Fruit fly (Drosophila melanogaster) whole organism, embryonic: Measurements from ENCODE around the gene mRpS10.

Experiments
- BEAF-32 ChIP-seq: fragments of 200-800 bp; sonication (Bioruptor generic); optimal IDR thresholded peaks from 3 replicates; lab custom pipeline; 2017; ENCODE audit warnings: missing biosample characterization, missing genetic modification characterization, mild to moderate bottlenecking, moderate library complexity, missing genetic modification reagents
- Bgb ChIP-seq: fragments of 200-800 bp; sonication (Bioruptor generic); IDR thresholded peaks from 2 replicates; pipeline ENCODE4 v1.3.6; 2022; ENCODE audit warnings: missing biosample characterization, missing genetic modification characterization; ENCODE audit not compliant: partially characterized antibody
- CG10321 ChIP-seq: fragments of 200-800 bp; sonication (Bioruptor generic); IDR thresholded peaks from 2 replicates; pipeline ENCODE4 v1.3.6; 2022; ENCODE audit warnings: missing biosample characterization, missing genetic modification characterization
- CG10462 ChIP-seq: fragments of 200-800 bp; sonication (Bioruptor generic); optimal IDR thresholded peaks from 2 replicates; lab custom pipeline; 2016; ENCODE audit warnings: missing biosample characterization, missing genetic modification characterization
- CG10543 ChIP-seq: fragments of 200-800 bp; sonication (Bioruptor generic); optimal IDR thresholded peaks from 3 replicates; lab custom pipeline; 2017; ENCODE audit warnings: missing biosample characterization, mild to moderate bottlenecking, missing genetic modification characterization, moderate library complexity
- CG10979 ChIP-seq: fragments of 200-800 bp; sonication (Bioruptor generic); optimal IDR thresholded peaks from 2 replicates; lab custom pipeline; 2018; ENCODE audit warnings: missing biosample characterization, mild to moderate bottlenecking, missing genetic modification characterization, moderate library complexity
- CG11398 ChIP-seq: fragments of 200-800 bp; sonication (Bioruptor generic); optimal IDR thresholded peaks from 2 replicates; lab custom pipeline; 2016; ENCODE audit warnings: missing biosample characterization, missing genetic modification characterization
- CG11560 ChIP-seq: fragments of 200-800 bp; sonication (Bioruptor generic); IDR thresholded peaks from 3 replicates; pipeline ENCODE4 v1.3.6; 2022; ENCODE audit warnings: missing biosample characterization, missing genetic modification characterization
- CG1602 ChIP-seq: fragments of 200-800 bp; sonication (Bioruptor generic); optimal IDR thresholded peaks from 3 replicates; lab custom pipeline; 2016; ENCODE audit warnings: missing biosample characterization, missing genetic modification characterization
- CG17568 ChIP-seq: fragments of 200-800 bp; sonication (Bioruptor generic); optimal IDR thresholded peaks from 2 replicates; lab custom pipeline; 2018; ENCODE audit warnings: missing biosample characterization, mild to moderate bottlenecking, missing genetic modification characterization, moderate library complexity
- CG17829 ChIP-seq: fragments of 200-800 bp; optimal IDR thresholded peaks from 2 replicates; lab custom pipeline; 2019; ENCODE audit warnings: missing biosample characterization, mild to moderate bottlenecking, missing genetic modification characterization, moderate library complexity
- CG17912 ChIP-seq: fragments of 200-800 bp; sonication (Bioruptor generic); optimal IDR thresholded peaks from 2 replicates; lab custom pipeline; 2018; ENCODE audit warnings: missing biosample characterization, mild to moderate bottlenecking, missing genetic modification characterization
- CG33213 ChIP-seq: fragments of 200-800 bp; sonication (Bioruptor generic); optimal IDR thresholded peaks from 3 replicates; lab custom pipeline; 2016; ENCODE audit warnings: missing biosample characterization, missing genetic modification characterization
- CG34422 ChIP-seq: fragments of 200-800 bp; sonication (Bioruptor generic); IDR thresholded peaks from 3 replicates; pipeline ENCODE4 v1.3.6; 2022; ENCODE audit warnings: missing biosample characterization, missing genetic modification characterization
- CG4282 ChIP-seq: fragments of 200-800 bp; sonication (Bioruptor generic); optimal IDR thresholded peaks from 2 replicates; lab custom pipeline; 2016; ENCODE audit warnings: missing biosample characterization, missing genetic modification characterization
- CG5245 ChIP-seq: fragments of 200-800 bp; sonication (Bioruptor generic); optimal IDR thresholded peaks from 3 replicates; lab custom pipeline; 2016; ENCODE audit warnings: missing biosample characterization, missing genetic modification characterization
- CG6272 ChIP-seq: fragments of 200-800 bp; sonication (Bioruptor generic); IDR thresholded peaks from 2 replicates; pipeline ENCODE4 v1.3.6; 2022; ENCODE audit warnings: missing biosample characterization, missing genetic modification characterization
- CG6813 ChIP-seq: fragments of 200-800 bp; sonication (Bioruptor generic); optimal IDR thresholded peaks from 2 replicates; lab custom pipeline; 2017; ENCODE audit warnings: missing biosample characterization, missing genetic modification characterization, mild to moderate bottlenecking, moderate library complexity, missing genetic modification reagents
- CG7271 ChIP-seq: fragments of 200-800 bp; sonication (Bioruptor generic); optimal IDR thresholded peaks from 2 replicates; lab custom pipeline; 2018; ENCODE audit warnings: missing biosample characterization, mild to moderate bottlenecking, missing genetic modification characterization, moderate library complexity
- CG8089 ChIP-seq: fragments of 200-800 bp; sonication (Bioruptor generic); optimal IDR thresholded peaks from 3 replicates; lab custom pipeline; 2016; ENCODE audit warnings: missing biosample characterization, missing genetic modification characterization
- CG8359 ChIP-seq: fragments of 200-800 bp; sonication (Bioruptor generic); optimal IDR thresholded peaks from 2 replicates; lab custom pipeline; 2017; ENCODE audit warnings: missing biosample characterization, mild to moderate bottlenecking, missing genetic modification characterization, borderline replicate concordance
- CG9215 ChIP-seq: fragments of 200-800 bp; sonication (Bioruptor generic); IDR thresholded peaks from 2 replicates; pipeline ENCODE4 v1.3.6; 2022; ENCODE audit warnings: missing biosample characterization, missing genetic modification characterization
- Dbx ChIP-seq: fragments of 200-800 bp; sonication (Bioruptor generic); IDR thresholded peaks from 3 replicates; pipeline ENCODE4 v1.3.6; 2022; ENCODE audit warnings: missing biosample characterization, missing genetic modification characterization
- Fer3 ChIP-seq: fragments of 200-800 bp; sonication (Bioruptor generic); optimal IDR thresholded peaks from 2 replicates; lab custom pipeline; 2018; ENCODE audit warnings: missing biosample characterization, mild to moderate bottlenecking, missing genetic modification characterization, moderate library complexity
- GATAe ChIP-seq: fragments of 200-800 bp; sonication (Bioruptor generic); conservative IDR thresholded peaks from 2 replicates; pipeline ENCODE4 v1.3.6; 2022; ENCODE audit warnings: missing biosample characterization, missing genetic modification characterization
- H2.0 ChIP-seq: fragments of 200-800 bp; sonication (Bioruptor generic); IDR thresholded peaks from 2 replicates; pipeline ENCODE4 v1.3.6; 2022; ENCODE audit warnings: missing biosample characterization, missing genetic modification characterization
- Hr39 ChIP-seq: fragments of >200 bp; optimal IDR thresholded peaks from 2 replicates; lab custom pipeline; 2017
- Neu2 ChIP-seq: fragments of 200-800 bp; sonication (Bioruptor generic); optimal IDR thresholded peaks from 3 replicates; lab custom pipeline; 2016; ENCODE audit warnings: missing biosample characterization, missing genetic modification characterization, borderline replicate concordance
- Tbp ChIP-seq: fragments of >200 bp; optimal IDR thresholded peaks from 2 replicates; lab custom pipeline; 2018; ENCODE audit warnings: missing biosample characterization, missing genetic modification characterization
- ab ChIP-seq: fragments of 200-800 bp; sonication (Bioruptor generic); optimal IDR thresholded peaks from 2 replicates; lab custom pipeline; 2016; ENCODE audit warnings: missing biosample characterization, missing genetic modification characterization
- btn ChIP-seq: fragments of 200-800 bp; sonication (Bioruptor generic); optimal IDR thresholded peaks from 2 replicates; lab custom pipeline; 2016; ENCODE audit warnings: missing biosample characterization, missing genetic modification characterization
- chif ChIP-seq, 2 experiments: fragments of 200-800 bp; sonication (Bioruptor generic); optimal IDR thresholded peaks; 3 replicates each; lab custom pipeline; 2016; ENCODE audit warnings: missing biosample characterization in 2 of 2, missing genetic modification characterization in 2 of 2
- ci ChIP-seq: fragments of 200-800 bp; sonication (Bioruptor generic); IDR thresholded peaks from 3 replicates; pipeline ENCODE4 v1.3.6; 2022; ENCODE audit warnings: missing biosample characterization, missing genetic modification characterization
- corto ChIP-seq: fragments of 200-800 bp; sonication (Bioruptor generic); optimal IDR thresholded peaks from 2 replicates; lab custom pipeline; 2016; ENCODE audit warnings: missing biosample characterization, mild to moderate bottlenecking, missing genetic modification characterization, moderate library complexity
- en ChIP-seq: fragments of 200-800 bp; sonication (Bioruptor generic); optimal IDR thresholded peaks from 2 replicates; lab custom pipeline; 2016; ENCODE audit warnings: missing biosample characterization, missing genetic modification characterization
- ewg ChIP-seq: fragments of 200-800 bp; sonication (Bioruptor generic); optimal IDR thresholded peaks from 3 replicates; lab custom pipeline; 2017; ENCODE audit warnings: mild to moderate bottlenecking, missing biosample characterization, missing genetic modification reagents, missing genetic modification characterization
- fd3F ChIP-seq: fragments of 200-800 bp; sonication (Bioruptor generic); optimal IDR thresholded peaks from 2 replicates; lab custom pipeline; 2018; ENCODE audit warnings: missing biosample characterization, mild to moderate bottlenecking, missing genetic modification characterization, moderate library complexity
- fu2 ChIP-seq: fragments of 200-800 bp; sonication (Bioruptor generic); optimal IDR thresholded peaks from 2 replicates; lab custom pipeline; 2016; ENCODE audit warnings: missing biosample characterization, missing genetic modification characterization
- gcm ChIP-seq: fragments of 200-800 bp; sonication (Bioruptor generic); optimal IDR thresholded peaks from 2 replicates; lab custom pipeline; 2019; ENCODE audit warnings: missing biosample characterization, mild to moderate bottlenecking, missing genetic modification characterization, moderate library complexity
- gfzf ChIP-seq: fragments of 200-800 bp; sonication (Bioruptor generic); optimal IDR thresholded peaks from 2 replicates; lab custom pipeline; 2016; ENCODE audit warnings: missing biosample characterization, mild to moderate bottlenecking, missing genetic modification characterization, moderate library complexity
- gro ChIP-seq: fragments of 200-800 bp; sonication (Bioruptor generic); optimal IDR thresholded peaks from 2 replicates; lab custom pipeline; 2016; ENCODE audit warnings: missing biosample characterization, missing genetic modification characterization
- inv ChIP-seq: fragments of 200-800 bp; sonication (Bioruptor generic); IDR thresholded peaks from 2 replicates; pipeline ENCODE4 v1.3.6; 2022; ENCODE audit warnings: missing biosample characterization, missing genetic modification characterization; ENCODE audit not compliant: partially characterized antibody
- mam ChIP-seq: fragments of 200-800 bp; sonication (Bioruptor generic); optimal IDR thresholded peaks from 3 replicates; lab custom pipeline; 2016; ENCODE audit warnings: missing biosample characterization, missing genetic modification characterization
- peb ChIP-seq: fragments of 200-800 bp; sonication (Bioruptor generic); IDR thresholded peaks from 2 replicates; pipeline ENCODE4 v1.3.6; 2022; ENCODE audit warnings: missing biosample characterization, missing genetic modification characterization
- phol ChIP-seq: fragments of 200-800 bp; sonication (Bioruptor generic); optimal IDR thresholded peaks from 3 replicates; lab custom pipeline; 2018; ENCODE audit warnings: missing biosample characterization, mild to moderate bottlenecking, missing genetic modification characterization, moderate library complexity
- shn ChIP-seq: fragments of 200-800 bp; sonication (Bioruptor generic); optimal IDR thresholded peaks from 3 replicates; lab custom pipeline; 2016; ENCODE audit warnings: missing biosample characterization, missing genetic modification characterization
- slbo ChIP-seq: fragments of 200-800 bp; sonication (Bioruptor generic); IDR thresholded peaks from 2 replicates; pipeline ENCODE4 v1.3.6; 2022; ENCODE audit warnings: missing biosample characterization, missing genetic modification characterization
- so ChIP-seq: fragments of 200-800 bp; sonication (Bioruptor generic); IDR thresholded peaks from 3 replicates; pipeline ENCODE4 v1.3.6; 2022; ENCODE audit warnings: missing biosample characterization, missing genetic modification characterization
- trh ChIP-seq: fragments of 200-800 bp; sonication (Bioruptor generic); optimal IDR thresholded peaks from 2 replicates; lab custom pipeline; 2016; ENCODE audit warnings: missing biosample characterization, missing genetic modification characterization

mRpS10 gene

dm6 chr3R:15242186-15243045 is 13.0 kb downstream of the mRpS10 start, which contains the start of the genes tefu and Hsc70-4 (continued):
- TF ChIP-seq CG8089 (GFP tag; lab: Kevin White, UChicago) = peak; percentile 53
- TF ChIP-seq gro = peak; percentile 4
- peak; percentile 62; the same call in 1 of the 3 replicates for TF ChIP-seq so (GFP tag; lab: Robert Waterston, UW)
- peak; percentile 28 for TF ChIP-seq CG10462
- peak; percentile 55 for TF ChIP-seq CG33213 (GFP tag; lab: Kevin White, UChicago)
- TF ChIP-seq CG6813 = no peak
- TF ChIP-seq CG11398 = no peak
- TF ChIP-seq CG9215 (GFP tag; lab: Robert Waterston, UW) = peak; percentile 81
- TF ChIP-seq H2.0 (GFP tag; lab: Robert Waterston, UW) = peak; percentile 70
- peak; percentile 80 for TF ChIP-seq CG34422 (GFP tag; lab: Robert Waterston, UW)
- peak; percentile 57 for TF ChIP-seq CG10979
- peak; percentile 58 for TF ChIP-seq BEAF-32 (GFP tag; lab: Kevin White, UChicago)
- TF ChIP-seq CG11560 (tag; lab: Robert Waterston, UW) = peak; percentile 27; the same call in 1 of the 3 replicates
- no peak for TF ChIP-seq Neu2 (GFP tag; lab: Kevin White, UChicago)
- TF ChIP-seq Dbx (GFP tag; lab: Robert Waterston, UW) = peak; percentile 74
- TF ChIP-seq corto (GFP tag; lab: Kevin White, UChicago) = no peak
- no peak for TF ChIP-seq Hr39 (lab: Kevin White, UChicago)
- TF ChIP-seq CG5245 = peak; percentile 46
- TF ChIP-seq CG4282 = no peak
- TF ChIP-seq gfzf = peak; percentile 96
- TF ChIP-seq CG8359 = peak; percentile 26
- peak; percentile 73 for TF ChIP-seq CG17829 (tag; lab: Kevin White, UChicago)
- TF ChIP-seq peb (GFP tag; lab: Robert Waterston, UW) = peak; percentile 49; the same call in 1 of the 2 replicates
- no peak for TF ChIP-seq btn (GFP tag; lab: Kevin White, UChicago)
- TF ChIP-seq en (GFP tag; lab: Kevin White, UChicago) = no peak
- peak in 1 of 2 experiments; percentile 83 for TF ChIP-seq chif (GFP tag; optimal IDR thresholded peaks at IDR 0.05; lab: Kevin White, UChicago)
- peak; percentile 98 for TF ChIP-seq CG17912 (GFP tag; lab: Kevin White, UChicago)
- peak; percentile 48 for TF ChIP-seq fu2 (GFP tag; lab: Kevin White, UChicago)
- no peak for TF ChIP-seq CG17568 (GFP tag; lab: Kevin White, UChicago)
- TF ChIP-seq shn (GFP tag; lab: Kevin White, UChicago) = peak; percentile 77
- TF ChIP-seq ewg (GFP tag; lab: Kevin White, UChicago) = peak; percentile 60
- no peak for TF ChIP-seq inv (GFP tag; lab: Robert Waterston, UW)
- TF ChIP-seq CG10321 (GFP tag; lab: Robert Waterston, UW) = 0 out of 2 replicates have a peak, but pooled peaks have one; percentile 49
- TF ChIP-seq ab = peak; percentile 77
- TF ChIP-seq Bgb (GFP tag; lab: Robert Waterston, UW) = peak; percentile 28; the same call in 1 of the 2 replicates
- peak; percentile 80 for TF ChIP-seq Tbp (GFP tag; lab: Kevin White, UChicago)
- TF ChIP-seq CG10543 = peak; percentile 81
- peak; percentile 14 for TF ChIP-seq trh (GFP tag; lab: Kevin White, UChicago)
- no peak for TF ChIP-seq gcm (GFP tag; lab: Kevin White, UChicago)
- TF ChIP-seq mam = peak; percentile 88
- TF ChIP-seq slbo (GFP tag; lab: Robert Waterston, UW) = peak; percentile 90
- peak; percentile 76; the same call in 2 of the 3 replicates for TF ChIP-seq ci (GFP tag; lab: Robert Waterston, UW)
- peak; percentile 62 for TF ChIP-seq Fer3 (tag; lab: Kevin White, UChicago)
- peak; percentile 86 for TF ChIP-seq CG1602
- TF ChIP-seq GATAe (GFP tag; lab: Robert Waterston, UW) = no peak
- TF ChIP-seq CG6272 (GFP tag; lab: Robert Waterston, UW) = peak; percentile 72; the same call in 1 of the 2 replicates
- peak; percentile 59 for TF ChIP-seq CG7271 (tag; lab: Kevin White, UChicago)
- peak; percentile 91 for TF ChIP-seq phol (tag; lab: Kevin White, UChicago)
- TF ChIP-seq fd3F (GFP tag; lab: Kevin White, UChicago) = peak; percentile 33
